Worm (Caenorhabditis elegans): ENCODE data around the gene srw-142.

DNA sequence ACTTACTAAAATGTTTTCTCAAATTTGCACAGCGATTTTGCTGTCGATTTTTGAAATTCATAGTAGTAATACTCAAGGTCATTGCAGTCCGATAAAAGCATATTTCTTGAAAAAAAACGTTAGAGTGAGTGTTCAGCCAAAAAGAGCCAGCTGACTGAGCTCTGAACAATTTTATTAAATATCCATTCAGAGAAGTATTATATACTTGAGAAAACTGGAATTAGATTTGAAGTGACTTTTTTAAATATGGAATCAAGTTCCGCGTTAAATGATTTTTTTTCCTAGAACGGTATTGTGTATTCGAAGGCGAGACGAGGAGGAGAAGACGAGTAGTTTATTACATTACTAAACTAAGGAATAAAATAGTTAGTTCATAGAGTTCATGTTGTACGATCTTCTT is 33.4 kb upstream of the srw-142 start, which contains the start of gene srw-121:
- TF ChIP-seq tab-1 (GFP tag; IDR thresholded peaks at IDR 0.05) (no peak), flt-1 (GFP tag; IDR thresholded peaks at IDR 0.05) (no peak)
